In the genomic region with DNA sequence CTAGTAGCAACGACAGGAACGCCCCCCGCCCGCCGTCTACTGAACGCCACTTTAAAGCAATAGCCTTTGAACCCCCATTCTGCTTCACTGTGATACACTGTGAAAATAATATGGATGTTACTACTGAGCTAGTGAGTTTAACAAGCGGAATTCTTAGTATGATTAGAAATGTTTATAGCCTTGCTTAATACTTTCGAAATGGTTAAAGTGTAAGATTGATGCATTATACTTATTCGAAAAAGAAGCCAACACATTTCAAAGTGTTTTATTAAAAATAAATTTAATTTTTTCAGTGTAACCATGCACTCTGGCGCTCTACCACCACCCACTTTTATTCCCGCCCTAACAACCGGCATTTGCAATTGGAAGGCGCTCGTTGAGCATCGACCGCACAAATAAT, we compare ENCODE assay signal across 1 fruit fly cellular context.
A peak's percentile ranks its signal among the peaks of the same experiment; 100 is the strongest.
TF ChIP-seq lines count a peak whose summit lies in the region.

No protein-coding gene starts in this region.

TF ChIP-seq in whole organism, embryonic, 481 proteins besides CTCF, POLR2A, EP300 and RAD21 (continued from another document and continues in another):
- TF ChIP-seq HLH3B (GFP tag; IDR thresholded peaks at IDR 0.05; lab: Robert Waterston, UW), result no peak
- TF ChIP-seq gro (GFP tag; optimal IDR thresholded peaks at IDR 0.05; lab: Kevin White, UChicago), result no peak
- TF ChIP-seq CG34422 (GFP tag; IDR thresholded peaks at IDR 0.05; lab: Robert Waterston, UW), result peak; percentile 25; the same call in 1 of the 3 replicates
- TF ChIP-seq NC2α (GFP tag; optimal IDR thresholded peaks at IDR 0.05; lab: Kevin White, UChicago), result no peak
- no peak for TF ChIP-seq nau (GFP tag; optimal IDR thresholded peaks at IDR 0.05; lab: Kevin White, UChicago)
- no peak for TF ChIP-seq CG6791 (GFP tag; IDR thresholded peaks at IDR 0.05; lab: Robert Waterston, UW; ENCODE audit: partially characterized antibody)
- peak; percentile 15 for TF ChIP-seq zf30C (GFP tag; optimal IDR thresholded peaks at IDR 0.05; lab: Kevin White, UChicago)
- TF ChIP-seq ftz-f1 (GFP tag; optimal IDR thresholded peaks at IDR 0.05; lab: Kevin White, UChicago), result no peak
- TF ChIP-seq org-1 (GFP tag; optimal IDR thresholded peaks at IDR 0.05; lab: Kevin White, UChicago), result no peak
- TF ChIP-seq chn (GFP tag; optimal IDR thresholded peaks at IDR 0.05; lab: Kevin White, UChicago), result no peak
- TF ChIP-seq chm (GFP tag; IDR thresholded peaks at IDR 0.05; lab: Robert Waterston, UW), result no peak; the same call in 1 of the 2 replicates
- TF ChIP-seq CG7928 (GFP tag; optimal IDR thresholded peaks at IDR 0.05; lab: Kevin White, UChicago), result no peak
- TF ChIP-seq CG1024 (GFP tag; IDR thresholded peaks at IDR 0.05; lab: Robert Waterston, UW), result no peak
- peak; percentile 42 for TF ChIP-seq CoRest (tag; optimal IDR thresholded peaks at IDR 0.05; lab: Kevin White, UChicago)
- TF ChIP-seq pan (optimal IDR thresholded peaks at IDR 0.05; lab: Kevin White, UChicago), result no peak
- peak in 1 of 2 experiments; percentile 24 for TF ChIP-seq pan (GFP tag; optimal IDR thresholded peaks at IDR 0.05 in 1 of 2, IDR thresholded peaks at IDR 0.05 in 1 of 2)
- no peak for TF ChIP-seq CG6765 (GFP tag; optimal IDR thresholded peaks at IDR 0.05; lab: Kevin White, UChicago)
- peak; percentile 41 for TF ChIP-seq unpg (GFP tag; optimal IDR thresholded peaks at IDR 0.05; lab: Kevin White, UChicago)
- no peak for TF ChIP-seq pum (GFP tag; optimal IDR thresholded peaks at IDR 0.05; lab: Kevin White, UChicago)
- TF ChIP-seq en (GFP tag; optimal IDR thresholded peaks at IDR 0.05; lab: Kevin White, UChicago), result no peak
- no peak for TF ChIP-seq hb (GFP tag; IDR thresholded peaks at IDR 0.05; lab: Robert Waterston, UW; ENCODE audit: partially characterized antibody)
- TF ChIP-seq CG9437 (GFP tag; optimal IDR thresholded peaks at IDR 0.05; lab: Kevin White, UChicago), result no peak
- no peak for TF ChIP-seq CG16779 (GFP tag; IDR thresholded peaks at IDR 0.05; lab: Robert Waterston, UW)
- peak; percentile 40 for TF ChIP-seq CG15269 (tag; optimal IDR thresholded peaks at IDR 0.05; lab: Kevin White, UChicago)
- no peak for TF ChIP-seq lov (optimal IDR thresholded peaks at IDR 0.05; lab: Kevin White, UChicago)
- TF ChIP-seq lov (GFP tag; IDR thresholded peaks at IDR 0.05; lab: Robert Waterston, UW), result no peak
- TF ChIP-seq lilli (GFP tag; optimal IDR thresholded peaks at IDR 0.05; lab: Kevin White, UChicago), result peak; percentile 12
- TF ChIP-seq scrt (GFP tag; optimal IDR thresholded peaks at IDR 0.05; lab: Kevin White, UChicago), result no peak
- TF ChIP-seq Mes4 (GFP tag; optimal IDR thresholded peaks at IDR 0.05; lab: Kevin White, UChicago), result no peak
- TF ChIP-seq CG10209 (GFP tag; optimal IDR thresholded peaks at IDR 0.05; lab: Kevin White, UChicago), result peak; percentile 25
- no peak for TF ChIP-seq CG32767 (GFP tag; IDR thresholded peaks at IDR 0.05; lab: Robert Waterston, UW)
- peak; percentile 51 for TF ChIP-seq Ptx1 (GFP tag; IDR thresholded peaks at IDR 0.05; lab: Robert Waterston, UW)
- TF ChIP-seq CG3163 (GFP tag; optimal IDR thresholded peaks at IDR 0.05; lab: Kevin White, UChicago), result no peak
- no peak for TF ChIP-seq CG14014 (GFP tag; IDR thresholded peaks at IDR 0.05; lab: Robert Waterston, UW)
- no peak for TF ChIP-seq crp (GFP tag; optimal IDR thresholded peaks at IDR 0.05; lab: Kevin White, UChicago)
- no peak for TF ChIP-seq trh (GFP tag; optimal IDR thresholded peaks at IDR 0.05; lab: Kevin White, UChicago)
- TF ChIP-seq pho (GFP tag; optimal IDR thresholded peaks at IDR 0.05; lab: Kevin White, UChicago), result no peak
- TF ChIP-seq zen2 (GFP tag; IDR thresholded peaks at IDR 0.05; lab: Robert Waterston, UW; ENCODE audit: partially characterized antibody), result no peak
- no peak for TF ChIP-seq Kr (GFP tag; optimal IDR thresholded peaks at IDR 0.05; lab: Kevin White, UChicago)
- TF ChIP-seq dan (GFP tag; IDR thresholded peaks at IDR 0.05; lab: Robert Waterston, UW), result no peak
- TF ChIP-seq kni (GFP tag; optimal IDR thresholded peaks at IDR 0.05; lab: Kevin White, UChicago), result no peak
- TF ChIP-seq Asciz (GFP tag; optimal IDR thresholded peaks at IDR 0.05; lab: Kevin White, UChicago), result peak; percentile 27
- TF ChIP-seq B-H2 (GFP tag; optimal IDR thresholded peaks at IDR 0.05; lab: Kevin White, UChicago), result no peak
- TF ChIP-seq CkIIα-i1 (GFP tag; IDR thresholded peaks at IDR 0.05; lab: Robert Waterston, UW), result no peak
- TF ChIP-seq CG17802 (tag; optimal IDR thresholded peaks at IDR 0.05; lab: Kevin White, UChicago), result no peak
- no peak for TF ChIP-seq sc (optimal IDR thresholded peaks at IDR 0.05; lab: Kevin White, UChicago)
- TF ChIP-seq sc (GFP tag; optimal IDR thresholded peaks at IDR 0.05; lab: Kevin White, UChicago), result peak; percentile 53
- TF ChIP-seq jing (GFP tag; optimal IDR thresholded peaks at IDR 0.05; lab: Kevin White, UChicago), result peak; percentile 18
- no peak for TF ChIP-seq gcm2 (GFP tag; optimal IDR thresholded peaks at IDR 0.05; lab: Kevin White, UChicago)
- TF ChIP-seq BEAF-32 (GFP tag; optimal IDR thresholded peaks at IDR 0.05; lab: Kevin White, UChicago), result no peak
- peak; percentile 58 for TF ChIP-seq CG11504 (tag; optimal IDR thresholded peaks at IDR 0.05; lab: Kevin White, UChicago)
- TF ChIP-seq pita (GFP tag; optimal IDR thresholded peaks at IDR 0.05; lab: Kevin White, UChicago), result no peak
- no peak for TF ChIP-seq Ravus (GFP tag; IDR thresholded peaks at IDR 0.05; lab: Robert Waterston, UW)
- no peak for TF ChIP-seq Aef1 (GFP tag; IDR thresholded peaks at IDR 0.05; lab: Robert Waterston, UW)
- TF ChIP-seq Camta (GFP tag; optimal IDR thresholded peaks at IDR 0.05; lab: Kevin White, UChicago), result no peak
- no peak for TF ChIP-seq E2f2 (GFP tag; IDR thresholded peaks at IDR 0.05; lab: Robert Waterston, UW)
- no peak for TF ChIP-seq fd102C (GFP tag; optimal IDR thresholded peaks at IDR 0.05; lab: Kevin White, UChicago)
- no peak for TF ChIP-seq btn (GFP tag; optimal IDR thresholded peaks at IDR 0.05; lab: Kevin White, UChicago)
- TF ChIP-seq Ets97D (GFP tag; optimal IDR thresholded peaks at IDR 0.05; lab: Kevin White, UChicago), result no peak
- peak; percentile 58 for TF ChIP-seq Sox102F (GFP tag; optimal IDR thresholded peaks at IDR 0.05; lab: Kevin White, UChicago)
- no peak for TF ChIP-seq sima (GFP tag; optimal IDR thresholded peaks at IDR 0.05; lab: Kevin White, UChicago)
- no peak; the same call in 1 of the 2 replicates for TF ChIP-seq esg (GFP tag; conservative IDR thresholded peaks at IDR 0.05; lab: Robert Waterston, UW)
- TF ChIP-seq TFAM (GFP tag; optimal IDR thresholded peaks at IDR 0.05; lab: Kevin White, UChicago), result no peak
- no peak for TF ChIP-seq dm (GFP tag; optimal IDR thresholded peaks at IDR 0.05; lab: Kevin White, UChicago)
- no peak for TF ChIP-seq her (GFP tag; optimal IDR thresholded peaks at IDR 0.05; lab: Kevin White, UChicago)
- no peak for TF ChIP-seq cg (GFP tag; optimal IDR thresholded peaks at IDR 0.05; lab: Kevin White, UChicago)
- no peak for TF ChIP-seq CG30431 (GFP tag; optimal IDR thresholded peaks at IDR 0.05; lab: Kevin White, UChicago)
- no peak for TF ChIP-seq mld (GFP tag; IDR thresholded peaks at IDR 0.05; lab: Robert Waterston, UW; ENCODE audit: partially characterized antibody)
- TF ChIP-seq Nf-YC (tag; optimal IDR thresholded peaks at IDR 0.05; lab: Kevin White, UChicago), result no peak
- TF ChIP-seq CG3847 (GFP tag; IDR thresholded peaks at IDR 0.05; lab: Robert Waterston, UW), result no peak
- 0 out of 2 replicates have a peak, but pooled peaks have one; percentile 23 for TF ChIP-seq CG5953 (GFP tag; IDR thresholded peaks at IDR 0.05; lab: Robert Waterston, UW)
- TF ChIP-seq Mrtf (GFP tag; IDR thresholded peaks at IDR 0.05; lab: Robert Waterston, UW), result no peak
- TF ChIP-seq CG33557 (GFP tag; optimal IDR thresholded peaks at IDR 0.05; lab: Kevin White, UChicago), result peak; percentile 24
- TF ChIP-seq CG32532 (GFP tag; IDR thresholded peaks at IDR 0.05; lab: Robert Waterston, UW), result no peak
- peak; percentile 37; the same call in 1 of the 2 replicates for TF ChIP-seq ap (GFP tag; IDR thresholded peaks at IDR 0.05; lab: Robert Waterston, UW)
- no peak for TF ChIP-seq HLHmδ (GFP tag; optimal IDR thresholded peaks at IDR 0.05; lab: Kevin White, UChicago)
- TF ChIP-seq cas (GFP tag; IDR thresholded peaks at IDR 0.05; lab: Robert Waterston, UW), result no peak
- TF ChIP-seq CG12236 (GFP tag; optimal IDR thresholded peaks at IDR 0.05; lab: Kevin White, UChicago), result no peak
- TF ChIP-seq chinmo (GFP tag; IDR thresholded peaks at IDR 0.05; lab: Robert Waterston, UW; ENCODE audit: partially characterized antibody), result no peak
- TF ChIP-seq CG18599 (GFP tag; optimal IDR thresholded peaks at IDR 0.05; lab: Kevin White, UChicago), result peak; percentile 15
- peak in 1 of 2 experiments; percentile 68 for TF ChIP-seq bsh (GFP tag; optimal IDR thresholded peaks at IDR 0.05; lab: Kevin White, UChicago)
- no peak for TF ChIP-seq fru (optimal IDR thresholded peaks at IDR 0.05; lab: Kevin White, UChicago)
- TF ChIP-seq ro (GFP tag; IDR thresholded peaks at IDR 0.05; lab: Robert Waterston, UW), result no peak
- no peak for TF ChIP-seq CG17912 (GFP tag; optimal IDR thresholded peaks at IDR 0.05; lab: Kevin White, UChicago)
- no peak for TF ChIP-seq CG10274 (GFP tag; optimal IDR thresholded peaks at IDR 0.05; lab: Kevin White, UChicago)
- no peak for TF ChIP-seq CG32772 (GFP tag; IDR thresholded peaks at IDR 0.05; lab: Robert Waterston, UW)
- TF ChIP-seq CG3726 (GFP tag; IDR thresholded peaks at IDR 0.05; lab: Robert Waterston, UW), result no peak
- no peak for TF ChIP-seq D19B (GFP tag; optimal IDR thresholded peaks at IDR 0.05; lab: Kevin White, UChicago)
- no peak for TF ChIP-seq vnd (GFP tag; IDR thresholded peaks at IDR 0.05; lab: Robert Waterston, UW; ENCODE audit: partially characterized antibody)
- TF ChIP-seq Nf-YB (GFP tag; optimal IDR thresholded peaks at IDR 0.05; lab: Kevin White, UChicago), result peak; percentile 3
- no peak for TF ChIP-seq Hmx (GFP tag; optimal IDR thresholded peaks at IDR 0.05; lab: Kevin White, UChicago)
- no peak for TF ChIP-seq CG8281 (tag; optimal IDR thresholded peaks at IDR 0.05; lab: Kevin White, UChicago)
- no peak for TF ChIP-seq CG9817 (tag; optimal IDR thresholded peaks at IDR 0.05; lab: Kevin White, UChicago)
- no peak for TF ChIP-seq schlank (tag; optimal IDR thresholded peaks at IDR 0.05; lab: Kevin White, UChicago)
- no peak for TF ChIP-seq sug (tag; optimal IDR thresholded peaks at IDR 0.05; lab: Kevin White, UChicago)
- TF ChIP-seq sim (GFP tag; IDR thresholded peaks at IDR 0.05; lab: Robert Waterston, UW), result no peak
- no peak for TF ChIP-seq Dek (tag; optimal IDR thresholded peaks at IDR 0.05; lab: Kevin White, UChicago)
- TF ChIP-seq CG7963 (GFP tag; IDR thresholded peaks at IDR 0.05; lab: Robert Waterston, UW; ENCODE audit: partially characterized antibody), result no peak
- peak; percentile 8 for TF ChIP-seq ind (GFP tag; optimal IDR thresholded peaks at IDR 0.05; lab: Kevin White, UChicago)
- no peak for TF ChIP-seq sna (GFP tag; IDR thresholded peaks at IDR 0.05; lab: Robert Waterston, UW; ENCODE audit: partially characterized antibody)
- TF ChIP-seq CG9932 (GFP tag; IDR thresholded peaks at IDR 0.05; lab: Robert Waterston, UW), result no peak
- no peak for TF ChIP-seq tna (GFP tag; IDR thresholded peaks at IDR 0.05; lab: Robert Waterston, UW; ENCODE audit: partially characterized antibody)
- TF ChIP-seq Spps (tag; optimal IDR thresholded peaks at IDR 0.05; lab: Kevin White, UChicago), result peak; percentile 9
- no peak for TF ChIP-seq Myb (GFP tag; optimal IDR thresholded peaks at IDR 0.05; lab: Kevin White, UChicago)
- TF ChIP-seq da (GFP tag; optimal IDR thresholded peaks at IDR 0.05; lab: Kevin White, UChicago), result no peak
- TF ChIP-seq sisA (GFP tag; IDR thresholded peaks at IDR 0.05; lab: Robert Waterston, UW), result 0 out of 2 replicates have a peak, but pooled peaks have one; percentile 26
- TF ChIP-seq caup (GFP tag; optimal IDR thresholded peaks at IDR 0.05; lab: Kevin White, UChicago; ENCODE audit: severe bottlenecking), result no peak
- no peak for TF ChIP-seq CG4730 (GFP tag; IDR thresholded peaks at IDR 0.05; lab: Robert Waterston, UW)
- no peak for TF ChIP-seq sqz (GFP tag; optimal IDR thresholded peaks at IDR 0.05; lab: Kevin White, UChicago)
- TF ChIP-seq CG11695 (GFP tag; IDR thresholded peaks at IDR 0.05; lab: Robert Waterston, UW), result 0 out of 3 replicates have a peak, but pooled peaks have one; percentile 31
- no peak for TF ChIP-seq HmgD (GFP tag; optimal IDR thresholded peaks at IDR 0.05; lab: Kevin White, UChicago)
- TF ChIP-seq CG17361 (GFP tag; IDR thresholded peaks at IDR 0.05; lab: Robert Waterston, UW), result 0 out of 3 replicates have a peak, but pooled peaks have one; percentile 39
- TF ChIP-seq CG6683 (GFP tag; optimal IDR thresholded peaks at IDR 0.05; lab: Kevin White, UChicago), result no peak
- no peak for TF ChIP-seq CG15696 (tag; optimal IDR thresholded peaks at IDR 0.05; lab: Kevin White, UChicago)
- TF ChIP-seq Hand (GFP tag; optimal IDR thresholded peaks at IDR 0.05; lab: Kevin White, UChicago), result no peak
- TF ChIP-seq pzg (GFP tag; optimal IDR thresholded peaks at IDR 0.05; lab: Kevin White, UChicago), result no peak
- peak; percentile 40 for TF ChIP-seq CG10267 (tag; optimal IDR thresholded peaks at IDR 0.05; lab: Kevin White, UChicago)
- TF ChIP-seq dpn (GFP tag; optimal IDR thresholded peaks at IDR 0.05; lab: Kevin White, UChicago), result peak in 1 of 2 experiments; percentile 29
- peak; percentile 5 for TF ChIP-seq Hsf (GFP tag; optimal IDR thresholded peaks at IDR 0.05; lab: Kevin White, UChicago)
- no peak for TF ChIP-seq sob (GFP tag; IDR thresholded peaks at IDR 0.05; lab: Robert Waterston, UW)
- TF ChIP-seq CG11398 (GFP tag; optimal IDR thresholded peaks at IDR 0.05; lab: Kevin White, UChicago), result no peak
- no peak for TF ChIP-seq CG4328 (GFP tag; optimal IDR thresholded peaks at IDR 0.05; lab: Kevin White, UChicago)
- TF ChIP-seq Elba2 (GFP tag; optimal IDR thresholded peaks at IDR 0.05; lab: Kevin White, UChicago), result no peak
- no peak for TF ChIP-seq fd3F (GFP tag; optimal IDR thresholded peaks at IDR 0.05; lab: Kevin White, UChicago)
- TF ChIP-seq Nf-YA (GFP tag; IDR thresholded peaks at IDR 0.05; lab: Robert Waterston, UW), result no peak
- TF ChIP-seq Hey (tag; optimal IDR thresholded peaks at IDR 0.05; lab: Kevin White, UChicago), result no peak
- TF ChIP-seq D19A (tag; optimal IDR thresholded peaks at IDR 0.05; lab: Kevin White, UChicago), result peak; percentile 38
- TF ChIP-seq Xbp1 (GFP tag; optimal IDR thresholded peaks at IDR 0.05; lab: Kevin White, UChicago), result peak; percentile 48
- no peak for TF ChIP-seq fu2 (GFP tag; optimal IDR thresholded peaks at IDR 0.05; lab: Kevin White, UChicago)
- no peak for TF ChIP-seq CG6813 (GFP tag; optimal IDR thresholded peaks at IDR 0.05; lab: Kevin White, UChicago)
- TF ChIP-seq CG7372 (GFP tag; IDR thresholded peaks at IDR 0.05; lab: Robert Waterston, UW), result no peak
